Fruit fly (Drosophila melanogaster) whole organism, embryonic: ENCODE measurements around the gene Atg8b.
A peak's percentile ranks its signal among the peaks of the same experiment; 100 is the strongest.

Experiments used
- Asciz ChIP-seq: fragments of 200-800 bp; sonication (Bioruptor generic); optimal IDR thresholded peaks from 2 replicates; lab custom pipeline; 2017; ENCODE audit warnings: missing biosample characterization, mild to moderate bottlenecking, missing genetic modification characterization, missing genetic modification reagents
- Atf-2 ChIP-seq: fragments of 200-800 bp; sonication (Bioruptor generic); optimal IDR thresholded peaks from 2 replicates; lab custom pipeline; 2016; ENCODE audit warnings: missing biosample characterization, missing genetic modification characterization
- CG10543 ChIP-seq: fragments of 200-800 bp; sonication (Bioruptor generic); optimal IDR thresholded peaks from 3 replicates; lab custom pipeline; 2017; ENCODE audit warnings: missing biosample characterization, mild to moderate bottlenecking, missing genetic modification characterization, moderate library complexity
- CG13894 ChIP-seq: fragments of 200-800 bp; sonication (Bioruptor generic); optimal IDR thresholded peaks from 3 replicates; lab custom pipeline; 2018; ENCODE audit warnings: missing biosample characterization, mild to moderate bottlenecking, missing genetic modification characterization, moderate library complexity
- CG3163 ChIP-seq: fragments of 200-800 bp; sonication (Bioruptor generic); optimal IDR thresholded peaks from 3 replicates; lab custom pipeline; 2016; ENCODE audit warnings: missing biosample characterization, missing genetic modification characterization
- CG3726 ChIP-seq: fragments of 200-800 bp; sonication (Bioruptor generic); IDR thresholded peaks from 3 replicates; pipeline ENCODE4, ENCODE4 v1.3.6; 2022; ENCODE audit warnings: missing biosample characterization, missing genetic modification characterization
- CG4820 ChIP-seq: fragments of 200-800 bp; sonication (Bioruptor generic); optimal IDR thresholded peaks from 3 replicates; lab custom pipeline; 2016; ENCODE audit warnings: missing biosample characterization, missing genetic modification characterization
- CG5180 ChIP-seq: fragments of 200-800 bp; sonication (Bioruptor generic); optimal IDR thresholded peaks from 3 replicates; lab custom pipeline; 2017; ENCODE audit warnings: missing biosample characterization, missing genetic modification characterization, mild to moderate bottlenecking, moderate library complexity, missing genetic modification reagents
- CG6272 ChIP-seq: fragments of 200-800 bp; sonication (Bioruptor generic); IDR thresholded peaks from 2 replicates; pipeline ENCODE4 v1.3.6; 2022; ENCODE audit warnings: missing biosample characterization, missing genetic modification characterization
- CG6683 ChIP-seq: fragments of 200-800 bp; sonication (Bioruptor generic); optimal IDR thresholded peaks from 2 replicates; lab custom pipeline; 2017; ENCODE audit warnings: missing biosample characterization, mild to moderate bottlenecking, missing genetic modification characterization, missing genetic modification reagents
- CG8290 ChIP-seq, 3 experiments: fragments of 200-800 bp; sonication (Bioruptor generic); optimal IDR thresholded peaks; 2 replicates each; lab custom pipeline; 2016 to 2019; ENCODE audit warnings: missing biosample characterization in 3 of 3, missing genetic modification characterization in 3 of 3, mild to moderate bottlenecking in 2 of 3, moderate library complexity in 1 of 3
- CG8924 ChIP-seq: fragments of 200-800 bp; optimal IDR thresholded peaks from 3 replicates; lab custom pipeline; 2019; ENCODE audit warnings: missing biosample characterization, mild to moderate bottlenecking, missing genetic modification characterization, moderate library complexity
- CG9215 ChIP-seq: fragments of 200-800 bp; sonication (Bioruptor generic); IDR thresholded peaks from 2 replicates; pipeline ENCODE4 v1.3.6; 2022; ENCODE audit warnings: missing biosample characterization, missing genetic modification characterization
- CG9727 ChIP-seq: fragments of 200-800 bp; sonication (Bioruptor generic); optimal IDR thresholded peaks from 3 replicates; lab custom pipeline; 2017; ENCODE audit warnings: missing biosample characterization, mild to moderate bottlenecking, missing genetic modification characterization
- Dll ChIP-seq: fragments of 200-800 bp; sonication (Bioruptor generic); IDR thresholded peaks from 4 replicates; pipeline ENCODE4 v1.3.6; 2022; ENCODE audit warnings: missing biosample characterization, missing genetic modification characterization; ENCODE audit not compliant: partially characterized antibody
- Drgx ChIP-seq: fragments of 200-800 bp; sonication (Bioruptor generic); IDR thresholded peaks from 2 replicates; pipeline ENCODE4 v1.3.6; 2022; ENCODE audit warnings: missing biosample characterization, missing genetic modification characterization
- Hmr ChIP-seq: fragments of 200-800 bp; sonication (Bioruptor generic); optimal IDR thresholded peaks from 3 replicates; lab custom pipeline; 2017; ENCODE audit warnings: mild to moderate bottlenecking, missing biosample characterization, missing genetic modification reagents, missing genetic modification characterization
- Hsf ChIP-seq: fragments of 200-800 bp; sonication (Bioruptor generic); optimal IDR thresholded peaks from 3 replicates; lab custom pipeline; 2016; ENCODE audit warnings: missing biosample characterization, missing genetic modification characterization
- Jarid2 ChIP-seq: fragments of 200-800 bp; sonication (Bioruptor generic); optimal IDR thresholded peaks from 3 replicates; lab custom pipeline; 2017; ENCODE audit warnings: mild to moderate bottlenecking, missing biosample characterization, missing genetic modification reagents, missing genetic modification characterization
- Kr ChIP-seq: fragments of 200-800 bp; sonication (Bioruptor generic); optimal IDR thresholded peaks from 2 replicates; lab custom pipeline; 2017; ENCODE audit warnings: missing biosample characterization, mild to moderate bottlenecking, missing genetic modification characterization
- Nf-YB ChIP-seq: fragments of 200-800 bp; sonication (Bioruptor generic); optimal IDR thresholded peaks from 3 replicates; lab custom pipeline; 2019; ENCODE audit warnings: missing biosample characterization, mild to moderate bottlenecking, missing genetic modification characterization, moderate library complexity
- Rx ChIP-seq: fragments of 200-800 bp; sonication (Bioruptor generic); IDR thresholded peaks from 2 replicates; pipeline ENCODE4 v1.3.6; 2022; ENCODE audit warnings: missing biosample characterization, missing genetic modification characterization
- Trl ChIP-seq, 3 experiments: fragments of >200 bp in 2 of 3; fragments of 200-800 bp in 1 of 3; sonication (Bioruptor generic) in 1 of 3; optimal IDR thresholded peaks; 2 replicates in 1 of 3; 3 replicates in 2 of 3; lab custom pipeline; 2016 to 2017; ENCODE audit warnings: missing biosample characterization in 1 of 3, missing genetic modification characterization in 1 of 3
- Usf ChIP-seq: fragments of 200-800 bp; sonication (Bioruptor generic); optimal IDR thresholded peaks from 2 replicates; lab custom pipeline; 2017; ENCODE audit warnings: missing genotype, missing biosample characterization, missing genetic modification characterization
- YL-1 ChIP-seq: fragments of 200-800 bp; sonication (Bioruptor generic); optimal IDR thresholded peaks from 3 replicates; lab custom pipeline; 2017; ENCODE audit warnings: missing biosample characterization, mild to moderate bottlenecking, missing genetic modification characterization
- ash1 ChIP-seq: fragments of 200-800 bp; sonication (Bioruptor generic); optimal IDR thresholded peaks from 2 replicates; lab custom pipeline; 2018; ENCODE audit warnings: missing biosample characterization, mild to moderate bottlenecking, missing genetic modification characterization
- bowl ChIP-seq: fragments of 200-800 bp; sonication (Bioruptor generic); IDR thresholded peaks from 2 replicates; pipeline ENCODE4 v1.3.6; 2022; ENCODE audit warnings: missing biosample characterization, missing genetic modification characterization
- cad ChIP-seq: fragments of >200 bp; optimal IDR thresholded peaks from 2 replicates; lab custom pipeline; 2017; ENCODE audit warnings: missing biosample characterization, missing genetic modification characterization
- chif ChIP-seq, 2 experiments: fragments of 200-800 bp; sonication (Bioruptor generic); optimal IDR thresholded peaks; 3 replicates each; lab custom pipeline; 2016; ENCODE audit warnings: missing biosample characterization in 2 of 2, missing genetic modification characterization in 2 of 2
- crol ChIP-seq: fragments of 200-800 bp; sonication (Bioruptor generic); IDR thresholded peaks from 2 replicates; pipeline ENCODE4 v1.3.6; 2022; ENCODE audit warnings: missing biosample characterization, missing genetic modification characterization
- da ChIP-seq: fragments of 200-800 bp; sonication (Bioruptor generic); optimal IDR thresholded peaks from 2 replicates; lab custom pipeline; 2016; ENCODE audit warnings: missing biosample characterization, missing genetic modification characterization
- en ChIP-seq: fragments of 200-800 bp; sonication (Bioruptor generic); optimal IDR thresholded peaks from 2 replicates; lab custom pipeline; 2016; ENCODE audit warnings: missing biosample characterization, missing genetic modification characterization
- fd3F ChIP-seq: fragments of 200-800 bp; sonication (Bioruptor generic); optimal IDR thresholded peaks from 2 replicates; lab custom pipeline; 2018; ENCODE audit warnings: missing biosample characterization, mild to moderate bottlenecking, missing genetic modification characterization, moderate library complexity
- gro ChIP-seq: fragments of 200-800 bp; sonication (Bioruptor generic); optimal IDR thresholded peaks from 2 replicates; lab custom pipeline; 2016; ENCODE audit warnings: missing biosample characterization, missing genetic modification characterization
- gsb ChIP-seq: fragments of 200-800 bp; sonication (Bioruptor generic); IDR thresholded peaks from 2 replicates; pipeline ENCODE4 v1.3.6; 2022; ENCODE audit warnings: missing biosample characterization, missing genetic modification characterization
- kah ChIP-seq: fragments of 200-800 bp; sonication (Bioruptor generic); optimal IDR thresholded peaks from 2 replicates; lab custom pipeline; 2018; ENCODE audit warnings: missing biosample characterization, mild to moderate bottlenecking, missing genetic modification characterization
- kni ChIP-seq: fragments of 200-800 bp; sonication (Bioruptor generic); optimal IDR thresholded peaks from 3 replicates; lab custom pipeline; 2017; ENCODE audit warnings: mild to moderate bottlenecking, missing biosample characterization, missing genetic modification reagents, missing genetic modification characterization
- luna ChIP-seq: fragments of 200-800 bp; sonication (Bioruptor generic); optimal IDR thresholded peaks from 2 replicates; lab custom pipeline; 2016; ENCODE audit warnings: missing biosample characterization, missing genetic modification characterization
- maf-S ChIP-seq: fragments of 200-800 bp; sonication (Bioruptor generic); optimal IDR thresholded peaks from 2 replicates; lab custom pipeline; 2016; ENCODE audit warnings: missing biosample characterization, missing genetic modification characterization
- rib ChIP-seq: fragments of 200-800 bp; sonication (Bioruptor generic); IDR thresholded peaks from 2 replicates; pipeline ENCODE4 v1.3.6; 2022; ENCODE audit warnings: missing biosample characterization, missing genetic modification characterization
- scrt ChIP-seq: fragments of 200-800 bp; sonication (Bioruptor generic); optimal IDR thresholded peaks from 2 replicates; lab custom pipeline; 2018; ENCODE audit warnings: missing biosample characterization, mild to moderate bottlenecking, missing genetic modification characterization, moderate library complexity
- sd ChIP-seq: fragments of 200-800 bp; sonication (Bioruptor generic); optimal IDR thresholded peaks from 3 replicates; lab custom pipeline; 2018; ENCODE audit warnings: missing biosample characterization, mild to moderate bottlenecking, missing genetic modification characterization, moderate library complexity
- shn ChIP-seq: fragments of 200-800 bp; sonication (Bioruptor generic); optimal IDR thresholded peaks from 3 replicates; lab custom pipeline; 2016; ENCODE audit warnings: missing biosample characterization, missing genetic modification characterization
- trem ChIP-seq: fragments of 200-800 bp; optimal IDR thresholded peaks from 3 replicates; lab custom pipeline; 2019; ENCODE audit warnings: missing biosample characterization, mild to moderate bottlenecking, missing genetic modification characterization, moderate library complexity
- tup ChIP-seq: fragments of 200-800 bp; sonication (Bioruptor generic); optimal IDR thresholded peaks from 2 replicates; lab custom pipeline; 2016; ENCODE audit warnings: missing biosample characterization, mild to moderate bottlenecking, missing genetic modification characterization, moderate library complexity
- wor ChIP-seq: fragments of 200-800 bp; sonication (Bioruptor generic); IDR thresholded peaks from 2 replicates; pipeline ENCODE4 v1.3.6; 2022; ENCODE audit warnings: missing biosample characterization, missing genetic modification characterization
- z ChIP-seq: fragments of 200-800 bp; sonication (Bioruptor generic); IDR thresholded peaks from 3 replicates; pipeline ENCODE4 v1.3.6; 2022; ENCODE audit warnings: missing biosample characterization, missing genetic modification characterization

Atg8b gene

dm6 chr3R:17714370-17714769, 10.5 kb downstream of the Atg8b start (continued):
- TF ChIP-seq Rx (GFP tag; lab: Robert Waterston, UW) = no peak
- TF ChIP-seq Jarid2 (GFP tag; lab: Kevin White, UChicago) = no peak
- TF ChIP-seq sd = peak; percentile 65
- TF ChIP-seq kni (GFP tag; lab: Kevin White, UChicago) = peak; percentile 65

- TF ChIP-seq kni (GFP tag; lab: Kevin White, UChicago) (peak; percentile 55), CG9215 (no peak), Dll (no peak), shn (GFP tag; lab: Kevin White, UChicago) (no peak), Trl (optimal IDR thresholded peaks at IDR 0.05; lab: Kevin White, UChicago) (peak in 1 of 2 experiments; percentile 8), Trl (GFP tag; optimal IDR thresholded peaks at IDR 0.05; lab: Kevin White, UChicago) (no peak), scrt (peak; percentile 16), Hsf (GFP tag; lab: Kevin White, UChicago) (no peak), ash1 (GFP tag; lab: Kevin White, UChicago) (no peak), CG3726 (GFP tag; lab: Robert Waterston, UW) (no peak), gsb (GFP tag; lab: Robert Waterston, UW) (no peak), CG9727 (GFP tag; lab: Kevin White, UChicago) (peak; percentile 9), CG8924 (tag; lab: Kevin White, UChicago) (no peak), Hmr (GFP tag; lab: Kevin White, UChicago) (no peak), YL-1 (peak; percentile 9), CG5180 (GFP tag; lab: Kevin White, UChicago) (peak; percentile 14), trem (no peak), wor (GFP tag; lab: Robert Waterston, UW) (no peak), Usf (GFP tag; lab: Kevin White, UChicago) (no peak), crol (peak; percentile 85), cad (GFP tag; lab: Kevin White, UChicago) (no peak), CG8290 (GFP tag; optimal IDR thresholded peaks at IDR 0.05; lab: Kevin White, UChicago) (no peak), CG8290 (tag; optimal IDR thresholded peaks at IDR 0.05; lab: Kevin White, UChicago) (no peak), en (GFP tag; lab: Kevin White, UChicago) (no peak), tup (GFP tag; lab: Kevin White, UChicago) (no peak), luna (GFP tag; lab: Kevin White, UChicago) (no peak), gro (no peak), CG4820 (GFP tag; lab: Kevin White, UChicago) (no peak), Asciz (GFP tag; lab: Kevin White, UChicago) (no peak), Nf-YB (GFP tag; lab: Kevin White, UChicago) (no peak), Atf-2 (GFP tag; lab: Kevin White, UChicago) (no peak), z (GFP tag; lab: Robert Waterston, UW) (peak; percentile 73; the same call in 2 of the 3 replicates), CG13894 (tag; lab: Kevin White, UChicago) (no peak), CG3163 (no peak), maf-S (GFP tag; lab: Kevin White, UChicago) (no peak), chif (GFP tag; optimal IDR thresholded peaks at IDR 0.05; lab: Kevin White, UChicago) (no peak), bowl (no peak), CG10543 (GFP tag; lab: Kevin White, UChicago) (no peak), rib (GFP tag; lab: Robert Waterston, UW) (no peak), da (GFP tag; lab: Kevin White, UChicago) (no peak), fd3F (GFP tag; lab: Kevin White, UChicago) (no peak), Kr (GFP tag; lab: Kevin White, UChicago) (peak; percentile 52), kah (GFP tag; lab: Kevin White, UChicago) (peak; percentile 12), CG6683 (GFP tag; lab: Kevin White, UChicago) (no peak), CG6272 (GFP tag; lab: Robert Waterston, UW) (no peak), Drgx (GFP tag; lab: Robert Waterston, UW) (no peak; the same call in 1 of the 2 replicates)
Measured at dm6 chr3R:17712623-17713521, 12.0 kb downstream of the Atg8b start.
